Fruit fly (Drosophila melanogaster) whole organism, pupa: ENCODE measurements around the gene nonA.

Experiments used
- CG10348 ChIP-seq: fragments of 200-800 bp; sonication (Bioruptor generic); IDR thresholded peaks from 2 replicates; pipeline ENCODE4 v1.3.6; 2022; ENCODE audit warnings: missing biosample characterization, missing genetic modification characterization
- CG12605 ChIP-seq: fragments of 200-800 bp; sonication (Bioruptor generic); IDR thresholded peaks from 2 replicates; pipeline ENCODE4 v1.3.6; 2022; ENCODE audit warnings: missing biosample characterization, missing genetic modification characterization
- CG13204 ChIP-seq: fragments of 200-800 bp; sonication (Bioruptor generic); optimal IDR thresholded peaks from 2 replicates; lab custom pipeline; 2018; ENCODE audit warnings: missing biosample characterization, mild to moderate bottlenecking, missing genetic modification characterization, moderate library complexity
- CG14655 ChIP-seq: fragments of 200-800 bp; sonication (Bioruptor generic); optimal IDR thresholded peaks from 3 replicates; lab custom pipeline; 2017; ENCODE audit warnings: mild to moderate bottlenecking, missing biosample characterization, missing genetic modification reagents, missing genetic modification characterization
- CG15710 ChIP-seq: fragments of 200-800 bp; sonication (Bioruptor generic); optimal IDR thresholded peaks from 2 replicates; lab custom pipeline; 2018; ENCODE audit warnings: missing biosample characterization, mild to moderate bottlenecking, missing genetic modification characterization, moderate library complexity
- CG17806 ChIP-seq: fragments of 200-800 bp; sonication (Bioruptor generic); optimal IDR thresholded peaks from 2 replicates; lab custom pipeline; 2018; ENCODE audit warnings: missing biosample characterization, mild to moderate bottlenecking, missing genetic modification characterization, moderate library complexity
- CG32121 ChIP-seq: fragments of 200-800 bp; sonication (Bioruptor generic); IDR thresholded peaks from 2 replicates; pipeline ENCODE4 v1.3.6; 2022; ENCODE audit warnings: missing biosample characterization, missing genetic modification characterization
- CG34367 ChIP-seq: fragments of 200-800 bp; sonication (Bioruptor generic); optimal IDR thresholded peaks from 2 replicates; lab custom pipeline; 2018; ENCODE audit warnings: missing biosample characterization, mild to moderate bottlenecking, missing genetic modification characterization
- CG4496 ChIP-seq: fragments of 200-800 bp; sonication (Bioruptor generic); IDR thresholded peaks from 3 replicates; pipeline ENCODE4 v1.3.6; 2022; ENCODE audit warnings: missing biosample characterization, missing genetic modification characterization
- CG8159 ChIP-seq: fragments of 200-800 bp; sonication (Bioruptor generic); optimal IDR thresholded peaks from 3 replicates; lab custom pipeline; 2018; ENCODE audit warnings: missing biosample characterization, mild to moderate bottlenecking, missing genetic modification characterization, moderate library complexity
- CG8301 ChIP-seq: fragments of 200-800 bp; sonication (Bioruptor generic); optimal IDR thresholded peaks from 2 replicates; lab custom pipeline; 2018; ENCODE audit warnings: missing biosample characterization, mild to moderate bottlenecking, missing genetic modification characterization
- CG9948 ChIP-seq: fragments of 200-800 bp; sonication (Bioruptor generic); optimal IDR thresholded peaks from 2 replicates; lab custom pipeline; 2018; ENCODE audit warnings: missing biosample characterization, mild to moderate bottlenecking, missing genetic modification characterization, moderate library complexity
- D1 ChIP-seq: fragments of 200-800 bp; sonication (Bioruptor generic); optimal IDR thresholded peaks from 2 replicates; lab custom pipeline; 2018; ENCODE audit warnings: missing biosample characterization, mild to moderate bottlenecking, missing genetic modification characterization, moderate library complexity
- EcR ChIP-seq: fragments of 200-800 bp; sonication (Bioruptor generic); optimal IDR thresholded peaks from 3 replicates; lab custom pipeline; 2019; ENCODE audit warnings: missing biosample characterization, missing genetic modification characterization, mild to moderate bottlenecking, moderate library complexity, missing genetic modification reagents
- Ets98B ChIP-seq: fragments of 200-800 bp; sonication (Bioruptor generic); IDR thresholded peaks from 2 replicates; pipeline ENCODE4 v1.3.6; 2022; ENCODE audit warnings: missing biosample characterization, missing genetic modification characterization
- Pif1A ChIP-seq: fragments of 200-800 bp; sonication (Bioruptor generic); optimal IDR thresholded peaks from 3 replicates; lab custom pipeline; 2016; ENCODE audit warnings: missing biosample characterization, missing genetic modification characterization
- Pif1B ChIP-seq: fragments of 200-800 bp; sonication (Bioruptor generic); optimal IDR thresholded peaks from 3 replicates; lab custom pipeline; 2016; ENCODE audit warnings: missing biosample characterization, missing genetic modification characterization
- Snoo ChIP-seq: fragments of 200-800 bp; sonication (Bioruptor generic); optimal IDR thresholded peaks from 3 replicates; lab custom pipeline; 2017; ENCODE audit warnings: missing biosample characterization, mild to moderate bottlenecking, missing genetic modification characterization, inconsistent platforms
- fd96Ca ChIP-seq: fragments of 200-800 bp; sonication (Bioruptor generic); IDR thresholded peaks from 3 replicates; pipeline ENCODE4 v1.3.6; 2022; ENCODE audit warnings: missing biosample characterization, missing genetic modification characterization
- gl ChIP-seq: fragments of 200-800 bp; sonication (Bioruptor generic); optimal IDR thresholded peaks from 2 replicates; lab custom pipeline; 2018; ENCODE audit warnings: missing biosample characterization, mild to moderate bottlenecking, missing genetic modification characterization
- rn ChIP-seq: fragments of 200-800 bp; sonication (Bioruptor generic); IDR thresholded peaks from 2 replicates; pipeline ENCODE4 v1.3.6; 2022; ENCODE audit warnings: missing biosample characterization, missing genetic modification characterization

The nonA gene

dm6 chrX:16406083-16406482, 44.7 kb downstream of the nonA start:
- no peak for TF ChIP-seq CG4496 (GFP tag; lab: Robert Waterston, UW)
- TF ChIP-seq gl (tag; lab: Kevin White, UChicago) = no peak
- no peak for TF ChIP-seq fd96Ca (GFP tag; lab: Robert Waterston, UW)
- TF ChIP-seq Snoo (tag; lab: Kevin White, UChicago) = no peak
- TF ChIP-seq Pif1A (GFP tag; lab: Kevin White, UChicago) = no peak
- no peak for TF ChIP-seq CG8159 (tag; lab: Kevin White, UChicago)
- no peak for TF ChIP-seq CG34367
- no peak for TF ChIP-seq CG13204 (GFP tag; lab: Kevin White, UChicago)
- TF ChIP-seq Ets98B (GFP tag; lab: Robert Waterston, UW) = no peak
- no peak for TF ChIP-seq CG10348 (GFP tag; lab: Robert Waterston, UW)
- TF ChIP-seq Pif1B (GFP tag; lab: Kevin White, UChicago) = no peak
- TF ChIP-seq EcR (GFP tag; lab: Kevin White, UChicago) = no peak
- no peak for TF ChIP-seq CG12605 (GFP tag; lab: Robert Waterston, UW)
- TF ChIP-seq CG14655 (GFP tag; lab: Kevin White, UChicago) = no peak
- no peak for TF ChIP-seq rn (GFP tag; lab: Robert Waterston, UW)
- TF ChIP-seq CG17806 (tag; lab: Kevin White, UChicago) = no peak
- TF ChIP-seq CG9948 (tag; lab: Kevin White, UChicago) = no peak
- no peak for TF ChIP-seq CG15710 (tag; lab: Kevin White, UChicago)
- no peak for TF ChIP-seq CG32121 (GFP tag; lab: Robert Waterston, UW)
- TF ChIP-seq D1 (tag; lab: Kevin White, UChicago) = no peak
- TF ChIP-seq, all 21 proteins: peak for 0

DNA sequence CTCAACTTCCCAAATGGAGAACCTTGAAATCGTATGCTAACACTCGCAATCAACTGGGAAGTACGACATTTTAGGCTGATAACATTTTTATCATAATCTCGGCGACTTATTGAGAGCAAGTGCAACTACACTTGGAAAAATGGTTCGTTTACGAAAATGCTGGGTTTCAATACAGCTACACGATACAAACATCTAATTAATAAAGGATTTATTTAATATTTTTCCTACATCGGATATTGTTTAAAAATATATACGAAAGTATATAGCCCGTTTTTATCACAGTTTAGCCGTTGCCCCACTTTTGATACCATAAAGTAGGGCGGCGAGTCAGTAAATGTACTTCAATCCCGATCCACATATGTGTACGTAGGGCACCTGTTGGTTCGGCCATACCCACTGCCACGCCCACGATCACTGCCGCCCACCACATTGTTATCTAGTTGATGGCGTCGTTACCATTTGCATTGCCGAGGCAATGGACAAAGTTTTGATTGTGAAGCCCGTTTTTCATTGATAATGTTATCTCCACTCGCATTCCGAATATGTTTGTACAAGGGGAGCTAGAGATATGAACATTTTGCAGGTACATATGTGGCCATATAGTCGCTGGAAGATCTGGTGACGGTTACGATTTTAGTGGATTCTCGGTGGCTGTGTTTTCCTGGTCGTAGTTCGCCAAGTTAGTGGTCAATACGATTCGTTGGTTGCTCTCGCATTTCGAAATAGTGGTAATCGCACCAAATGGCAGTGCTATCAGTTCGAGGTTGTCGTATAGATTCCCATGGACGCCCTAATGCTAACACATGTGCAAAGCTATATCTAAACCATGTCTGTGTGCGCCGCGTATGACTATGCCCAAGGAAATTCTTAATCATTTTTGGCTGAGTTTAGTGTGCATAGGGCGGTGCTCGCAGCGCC, 53.3 kb downstream of the nonA start, which contains the start of gene Traf-like:
Gene Traf-like, plus strand, starts transcription at position 596 of the 918 bp plus-strand sequence.
- TF ChIP-seq EcR (GFP tag; lab: Kevin White, UChicago) = peak; percentile 5
- peak; percentile 5 for TF ChIP-seq Pif1B (GFP tag; lab: Kevin White, UChicago)
- no peak for TF ChIP-seq D1 (tag; lab: Kevin White, UChicago)
- TF ChIP-seq, all 21 proteins: peak for 2

DNA sequence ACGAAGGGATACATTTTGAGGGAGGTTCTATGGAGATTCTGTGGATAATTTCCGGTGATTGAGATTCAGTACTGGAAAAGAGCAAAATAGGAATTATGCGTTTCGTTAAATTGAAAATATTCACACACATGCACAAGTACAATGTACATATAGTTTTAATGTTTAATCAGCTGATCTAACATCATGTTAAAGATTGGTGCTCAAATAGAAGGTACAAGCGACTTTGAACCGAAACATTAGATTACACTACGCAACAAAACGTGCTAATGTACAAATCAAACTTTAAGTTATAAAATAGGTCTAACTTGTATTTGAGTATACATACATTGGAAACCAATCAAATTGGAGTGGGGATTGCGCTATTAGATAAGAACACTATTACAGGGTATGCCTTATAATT, 58.7 kb downstream of the nonA start:
- TF ChIP-seq CG12605 (GFP tag; lab: Robert Waterston, UW) (no peak), Pif1B (GFP tag; lab: Kevin White, UChicago) (no peak), CG8301 (no peak), Pif1A (GFP tag; lab: Kevin White, UChicago) (no peak), CG14655 (GFP tag; lab: Kevin White, UChicago) (no peak), D1 (tag; lab: Kevin White, UChicago) (no peak), EcR (GFP tag; lab: Kevin White, UChicago) (no peak), rn (GFP tag; lab: Robert Waterston, UW) (no peak), gl (tag; lab: Kevin White, UChicago) (no peak), fd96Ca (GFP tag; lab: Robert Waterston, UW) (no peak)

DNA sequence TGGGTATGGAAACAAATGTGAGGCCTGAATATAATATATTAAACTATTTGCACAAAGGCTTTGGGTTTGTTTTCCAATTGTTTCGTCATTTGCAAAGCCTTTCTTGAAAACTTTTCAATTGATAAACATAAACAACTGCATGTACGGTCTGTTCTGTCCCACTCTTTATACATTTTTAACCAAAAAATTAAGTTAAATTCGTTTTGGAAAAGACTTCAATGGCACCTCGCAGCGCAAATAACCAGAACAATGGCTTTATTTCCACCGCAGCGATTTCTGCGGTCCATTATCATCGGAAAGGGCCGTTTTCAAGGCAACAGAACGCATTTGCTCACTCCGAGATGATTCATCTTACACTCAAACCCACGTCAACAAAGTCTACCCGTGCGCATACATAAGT, 59.5 kb downstream of the nonA start:
- TF ChIP-seq EcR (GFP tag; lab: Kevin White, UChicago) = peak; percentile 56
- no peak for TF ChIP-seq Snoo (tag; lab: Kevin White, UChicago)
- no peak for TF ChIP-seq CG9948 (tag; lab: Kevin White, UChicago)
